Worm (Caenorhabditis elegans): ENCODE measurements around the gene unc-39.

- no peak for TF ChIP-seq snpc-4 (tag; optimal IDR thresholded peaks at IDR 0.05)
- no peak for TF ChIP-seq ztf-11 (tag; optimal IDR thresholded peaks at IDR 0.05)
- no peak for TF ChIP-seq lin-15B (tag; optimal IDR thresholded peaks at IDR 0.05)
- TF ChIP-seq egl-27 (tag; optimal IDR thresholded peaks at IDR 0.05), result no peak
- no peak for TF ChIP-seq elt-2 (tag; optimal IDR thresholded peaks at IDR 0.05)
Observed at ce11 chrV:14391830-14392229, 19.0 kb downstream of the unc-39 start, which contains the start of gene C15H11.10.
